Worm (Caenorhabditis elegans) whole organism, L4/young adult: ENCODE data around the gene calf-1.

ENCODE experiments used
- W03F9.2 ChIP-seq: fragments of 150-350 bp; optimal IDR thresholded peaks from 2 replicates; lab custom pipeline; 2014; ENCODE audit warnings: missing biosample characterization, missing genetic modification characterization
- dao-5 ChIP-seq: sonication (generic microtip); optimal IDR thresholded peaks from 2 replicates; lab custom pipeline; 2016; ENCODE audit warnings: missing genotype, missing genetic modification characterization, moderate library complexity, missing compliant biosample characterization
- him-1 ChIP-seq: sonication (generic microtip); optimal IDR thresholded peaks from 2 replicates; lab custom pipeline; 2016; ENCODE audit warnings: missing genotype, missing genetic modification reagents, missing genetic modification characterization, missing compliant biosample characterization

DNA sequence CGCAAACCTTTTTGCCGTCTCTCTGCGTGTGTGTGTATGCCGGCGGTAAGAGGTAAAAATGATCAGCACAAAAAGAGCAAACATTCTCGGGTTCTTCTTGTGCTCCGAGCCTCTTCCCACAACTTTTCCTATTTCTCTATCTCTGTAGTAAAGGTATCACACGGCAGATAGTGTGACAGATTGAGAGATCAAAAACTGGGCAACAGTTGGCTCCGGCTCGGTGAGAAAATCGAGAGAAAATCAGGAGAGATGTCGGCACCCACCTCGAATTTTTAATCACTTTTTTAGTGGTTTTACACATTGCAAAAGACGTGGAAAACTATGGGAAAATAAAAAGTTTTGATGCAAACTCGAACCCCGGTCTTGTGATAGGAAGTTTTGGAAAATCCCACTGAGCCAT lies 27.1 kb downstream of the calf-1 start:
- no peak for TF ChIP-seq him-1 (tag; lab: Kevin White, UChicago)
- no peak for TF ChIP-seq dao-5 (tag; lab: Kevin White, UChicago)
- TF ChIP-seq W03F9.2 (tag; lab: Kevin White, UChicago), result no peak
